Fruit fly (Drosophila melanogaster): ENCODE data around the gene AdoR.

Gene AdoR

dm6 chr3R:30104912-30105510 is 44.4 kb downstream of the AdoR start:
- TF ChIP-seq CG32121 (GFP tag; IDR thresholded peaks at IDR 0.05) (no peak), CG15710 (tag; optimal IDR thresholded peaks at IDR 0.05) (no peak), CG13204 (GFP tag; optimal IDR thresholded peaks at IDR 0.05) (no peak), rn (GFP tag; IDR thresholded peaks at IDR 0.05) (no peak), CG17806 (tag; optimal IDR thresholded peaks at IDR 0.05) (no peak), EcR (GFP tag; optimal IDR thresholded peaks at IDR 0.05) (peak; percentile 50)

- TF ChIP-seq CG14655 (GFP tag; optimal IDR thresholded peaks at IDR 0.05): peak; percentile 1
- no peak for TF ChIP-seq CG15710 (tag; optimal IDR thresholded peaks at IDR 0.05)
- TF ChIP-seq CG10348 (GFP tag; IDR thresholded peaks at IDR 0.05): no peak
- peak; percentile 31 for TF ChIP-seq CG13204 (GFP tag; optimal IDR thresholded peaks at IDR 0.05)
- TF ChIP-seq EcR (GFP tag; optimal IDR thresholded peaks at IDR 0.05): peak; percentile 63
- 0 out of 2 replicates have a peak, but pooled peaks have one; percentile 20 for TF ChIP-seq CG32121 (GFP tag; IDR thresholded peaks at IDR 0.05)
- TF ChIP-seq gl (tag; optimal IDR thresholded peaks at IDR 0.05): no peak
- TF ChIP-seq Snoo (tag; optimal IDR thresholded peaks at IDR 0.05): no peak
- TF ChIP-seq CG9948 (tag; optimal IDR thresholded peaks at IDR 0.05): no peak
- no peak for TF ChIP-seq Ets98B (GFP tag; IDR thresholded peaks at IDR 0.05)
- TF ChIP-seq CG34367 (tag; optimal IDR thresholded peaks at IDR 0.05): no peak
- peak; percentile 17; the same call in 1 of the 3 replicates for TF ChIP-seq fd96Ca (GFP tag; IDR thresholded peaks at IDR 0.05)
These were observed 46.4 kb downstream of the AdoR start for dm6 chr3R:30102806-30103619.

dm6 chr3R:30101389-30101935 is 47.9 kb downstream of the AdoR start:
- TF ChIP-seq D1 (tag; optimal IDR thresholded peaks at IDR 0.05) (no peak), CG4496 (GFP tag; IDR thresholded peaks at IDR 0.05) (peak; percentile 72), CG12605 (GFP tag; IDR thresholded peaks at IDR 0.05) (peak; percentile 58; the same call in 1 of the 2 replicates), EcR (GFP tag; optimal IDR thresholded peaks at IDR 0.05) (peak; percentile 12), CG13204 (GFP tag; optimal IDR thresholded peaks at IDR 0.05) (no peak), CG14655 (GFP tag; optimal IDR thresholded peaks at IDR 0.05) (peak; percentile 7), CG34367 (tag; optimal IDR thresholded peaks at IDR 0.05) (peak; percentile 48), CG32121 (GFP tag; IDR thresholded peaks at IDR 0.05) (peak; percentile 36; the same call in 1 of the 2 replicates), CG8159 (tag; optimal IDR thresholded peaks at IDR 0.05) (peak; percentile 39), CG17806 (tag; optimal IDR thresholded peaks at IDR 0.05) (peak; percentile 27), CG10348 (GFP tag; IDR thresholded peaks at IDR 0.05) (no peak), CG9948 (tag; optimal IDR thresholded peaks at IDR 0.05) (peak; percentile 34), Ets98B (GFP tag; IDR thresholded peaks at IDR 0.05) (peak; percentile 47), Snoo (tag; optimal IDR thresholded peaks at IDR 0.05) (no peak), rn (GFP tag; IDR thresholded peaks at IDR 0.05) (0 out of 2 replicates have a peak, but pooled peaks have one; percentile 25), CG8301 (tag; optimal IDR thresholded peaks at IDR 0.05) (peak; percentile 17), CG15710 (tag; optimal IDR thresholded peaks at IDR 0.05) (peak; percentile 46), gl (tag; optimal IDR thresholded peaks at IDR 0.05) (no peak), Pif1B (GFP tag; optimal IDR thresholded peaks at IDR 0.05) (no peak), Pif1A (GFP tag; optimal IDR thresholded peaks at IDR 0.05) (no peak), fd96Ca (GFP tag; IDR thresholded peaks at IDR 0.05) (no peak)

dm6 chr3R:30100976-30101332 is 48.5 kb downstream of the AdoR start:
- TF ChIP-seq CG8301 (tag; optimal IDR thresholded peaks at IDR 0.05): peak; percentile 18
- peak; percentile 35 for TF ChIP-seq CG34367 (tag; optimal IDR thresholded peaks at IDR 0.05)
- peak; percentile 64 for TF ChIP-seq CG15710 (tag; optimal IDR thresholded peaks at IDR 0.05)
- TF ChIP-seq CG32121 (GFP tag; IDR thresholded peaks at IDR 0.05): no peak
- no peak for TF ChIP-seq gl (tag; optimal IDR thresholded peaks at IDR 0.05)
- no peak; the same call in 1 of the 2 replicates for TF ChIP-seq Ets98B (GFP tag; IDR thresholded peaks at IDR 0.05)
- TF ChIP-seq Pif1B (GFP tag; optimal IDR thresholded peaks at IDR 0.05): no peak
- TF ChIP-seq D1 (tag; optimal IDR thresholded peaks at IDR 0.05): peak; percentile 5
- TF ChIP-seq Snoo (tag; optimal IDR thresholded peaks at IDR 0.05): no peak
- TF ChIP-seq CG8159 (tag; optimal IDR thresholded peaks at IDR 0.05): peak; percentile 55
- TF ChIP-seq fd96Ca (GFP tag; IDR thresholded peaks at IDR 0.05): no peak
- peak; percentile 14 for TF ChIP-seq CG17806 (tag; optimal IDR thresholded peaks at IDR 0.05)
- peak; percentile 46 for TF ChIP-seq CG14655 (GFP tag; optimal IDR thresholded peaks at IDR 0.05)
- TF ChIP-seq Pif1A (GFP tag; optimal IDR thresholded peaks at IDR 0.05): peak; percentile 14
- TF ChIP-seq CG9948 (tag; optimal IDR thresholded peaks at IDR 0.05): peak; percentile 32

dm6 chr3R:30100325-30100975 is 49.0 kb downstream of the AdoR start:
- TF ChIP-seq gl (tag; optimal IDR thresholded peaks at IDR 0.05): peak; percentile 2
- no peak for TF ChIP-seq CG10348 (GFP tag; IDR thresholded peaks at IDR 0.05)
- peak; percentile 52 for TF ChIP-seq EcR (GFP tag; optimal IDR thresholded peaks at IDR 0.05)
- TF ChIP-seq CG4496 (GFP tag; IDR thresholded peaks at IDR 0.05): peak; percentile 9; the same call in 1 of the 3 replicates
- peak; percentile 12; the same call in 1 of the 2 replicates for TF ChIP-seq CG32121 (GFP tag; IDR thresholded peaks at IDR 0.05)
- no peak for TF ChIP-seq D1 (tag; optimal IDR thresholded peaks at IDR 0.05)
- peak; percentile 26; the same call in 1 of the 3 replicates for TF ChIP-seq fd96Ca (GFP tag; IDR thresholded peaks at IDR 0.05)
- no peak for TF ChIP-seq CG9948 (tag; optimal IDR thresholded peaks at IDR 0.05)
- no peak for TF ChIP-seq Pif1A (GFP tag; optimal IDR thresholded peaks at IDR 0.05)
- no peak for TF ChIP-seq CG14655 (GFP tag; optimal IDR thresholded peaks at IDR 0.05)
- TF ChIP-seq CG34367 (tag; optimal IDR thresholded peaks at IDR 0.05): no peak
- no peak for TF ChIP-seq Ets98B (GFP tag; IDR thresholded peaks at IDR 0.05)
- no peak for TF ChIP-seq CG15710 (tag; optimal IDR thresholded peaks at IDR 0.05)
- 0 out of 2 replicates have a peak, but pooled peaks have one; percentile 30 for TF ChIP-seq rn (GFP tag; IDR thresholded peaks at IDR 0.05)
- peak; percentile 36 for TF ChIP-seq CG13204 (GFP tag; optimal IDR thresholded peaks at IDR 0.05)
- TF ChIP-seq CG12605 (GFP tag; IDR thresholded peaks at IDR 0.05): no peak
- TF ChIP-seq CG8301 (tag; optimal IDR thresholded peaks at IDR 0.05): no peak
- TF ChIP-seq Pif1B (GFP tag; optimal IDR thresholded peaks at IDR 0.05): no peak
- no peak for TF ChIP-seq CG8159 (tag; optimal IDR thresholded peaks at IDR 0.05)
- TF ChIP-seq CG17806 (tag; optimal IDR thresholded peaks at IDR 0.05): no peak

All from whole organism, pupa.